Worm (Caenorhabditis elegans) whole organism, L1 larva: ENCODE results near the gene twk-45.

Experiments used
- C04F5.9 ChIP-seq: sonication (generic microtip); optimal IDR thresholded peaks from 2 replicates; lab custom pipeline; 2016; ENCODE audit warnings: missing genetic modification characterization, missing compliant biosample characterization
- C34B4.2 ChIP-seq: sonication (generic microtip); optimal IDR thresholded peaks from 2 replicates; lab custom pipeline; 2017; ENCODE audit warnings: mild to moderate bottlenecking, missing genetic modification characterization, missing compliant biosample characterization
- F16B12.6 ChIP-seq: fragments of 150-350 bp; optimal IDR thresholded peaks from 2 replicates; lab custom pipeline; 2014; ENCODE audit warnings: missing biosample characterization, missing genetic modification characterization
- ama-1 ChIP-seq: fragments of 150-350 bp; optimal IDR thresholded peaks from 2 replicates; lab custom pipeline; 2014
- ceh-8 ChIP-seq: fragments of 200-800 bp; sonication (Bioruptor generic); optimal IDR thresholded peaks from 2 replicates; lab custom pipeline; 2018; ENCODE audit warnings: mild to moderate bottlenecking, missing genetic modification characterization, moderate library complexity, missing compliant biosample characterization
- ceh-90 ChIP-seq: sonication (generic microtip); optimal IDR thresholded peaks from 2 replicates; lab custom pipeline; 2016; ENCODE audit warnings: missing genetic modification characterization, missing compliant biosample characterization
- dsc-1 ChIP-seq: sonication (generic microtip); optimal IDR thresholded peaks from 2 replicates; lab custom pipeline; 2016; ENCODE audit warnings: mild to moderate bottlenecking, missing genetic modification characterization, missing compliant biosample characterization
- egl-27 ChIP-seq, 2 experiments: fragments of 150-350 bp in 1 of 2; sonication (generic microtip); optimal IDR thresholded peaks; 3 replicates each; lab custom pipeline; 2017 to 2018; ENCODE audit warnings: missing biosample characterization in 2 of 2, missing genetic modification characterization in 2 of 2, missing genetic modification reagents in 2 of 2
- fkh-4 ChIP-seq: sonication (generic microtip); optimal IDR thresholded peaks from 2 replicates; lab custom pipeline; 2016; ENCODE audit warnings: missing compliant biosample characterization, missing genetic modification characterization, borderline replicate concordance
- grh-1 ChIP-seq: fragments of 200-800 bp; sonication (Bioruptor generic); IDR thresholded peaks from 2 replicates; pipeline ENCODE4 v1.3.6; 2022; ENCODE audit warnings: missing genetic modification reagents, missing genetic modification characterization, missing compliant biosample characterization
- hlh-4 ChIP-seq: sonication (generic microtip); optimal IDR thresholded peaks from 2 replicates; lab custom pipeline; 2016; ENCODE audit warnings: mild to moderate bottlenecking, missing genetic modification characterization, missing compliant biosample characterization
- hpl-2 ChIP-seq: fragments of 150-350 bp; optimal IDR thresholded peaks from 2 replicates; lab custom pipeline; 2014; ENCODE audit warnings: missing biosample characterization, missing genetic modification reagents, missing genetic modification characterization
- isw-1 ChIP-seq: fragments of 200-800 bp; sonication (Bioruptor generic); IDR thresholded peaks from 2 replicates; pipeline ENCODE4 v1.3.6; 2022; ENCODE audit warnings: missing genetic modification characterization, missing compliant biosample characterization
- lin-13 ChIP-seq: fragments of 150-350 bp; optimal IDR thresholded peaks from 2 replicates; lab custom pipeline; 2014; ENCODE audit warnings: missing biosample characterization, missing genetic modification reagents, missing genetic modification characterization
- lsy-2 ChIP-seq, 2 experiments: fragments of 150-350 bp; optimal IDR thresholded peaks; 2 replicates each; lab custom pipeline; 2014; ENCODE audit warnings: missing biosample characterization in 2 of 2, missing genetic modification characterization in 2 of 2
- mab-9 ChIP-seq: fragments of 200-800 bp; sonication (Bioruptor generic); IDR thresholded peaks from 2 replicates; pipeline ENCODE4 v1.3.6; 2022; ENCODE audit warnings: missing genetic modification reagents, missing genetic modification characterization, missing compliant biosample characterization
- mef-2 ChIP-seq: fragments of 150-350 bp; optimal IDR thresholded peaks from 2 replicates; lab custom pipeline; 2014; ENCODE audit warnings: missing biosample characterization, missing genetic modification characterization
- nhr-11 ChIP-seq: fragments of 150-350 bp; optimal IDR thresholded peaks from 2 replicates; lab custom pipeline; 2014; ENCODE audit warnings: missing biosample characterization, missing genetic modification characterization
- nhr-19 ChIP-seq: fragments of 200-800 bp; sonication (Bioruptor generic); conservative IDR thresholded peaks from 2 replicates; pipeline ENCODE4 v1.3.6; 2022; ENCODE audit warnings: missing genetic modification characterization, missing compliant biosample characterization
- nhr-20 ChIP-seq: sonication (generic microtip); optimal IDR thresholded peaks from 2 replicates; lab custom pipeline; 2016; ENCODE audit warnings: mild to moderate bottlenecking, missing genetic modification characterization, missing compliant biosample characterization
- nhr-237 ChIP-seq: fragments of 150-350 bp; optimal IDR thresholded peaks from 2 replicates; lab custom pipeline; 2014; ENCODE audit warnings: missing biosample characterization, missing genetic modification characterization
- nhr-47 ChIP-seq: sonication (generic microtip); optimal IDR thresholded peaks from 2 replicates; lab custom pipeline; 2016; ENCODE audit warnings: mild to moderate bottlenecking, missing genetic modification characterization, moderate library complexity, missing compliant biosample characterization
- nhr-71 ChIP-seq: sonication (generic microtip); optimal IDR thresholded peaks from 2 replicates; lab custom pipeline; 2016; ENCODE audit warnings: mild to moderate bottlenecking, missing genetic modification characterization, moderate library complexity, missing compliant biosample characterization
- nhr-90 ChIP-seq: sonication (generic microtip); optimal IDR thresholded peaks from 2 replicates; lab custom pipeline; 2016; ENCODE audit warnings: mild to moderate bottlenecking, missing genetic modification characterization, missing compliant biosample characterization; ENCODE audit not compliant: poor library complexity
- pag-3 ChIP-seq: sonication (generic microtip); optimal IDR thresholded peaks from 2 replicates; lab custom pipeline; 2017; ENCODE audit warnings: missing genetic modification characterization, mild to moderate bottlenecking, missing compliant biosample characterization, antibody characterized with exemption, borderline replicate concordance; ENCODE audit not compliant: insufficient read depth
- pax-3 ChIP-seq: fragments of 200-800 bp; sonication (Bioruptor generic); optimal IDR thresholded peaks from 2 replicates; lab custom pipeline; 2018; ENCODE audit warnings: mild to moderate bottlenecking, missing genetic modification characterization, moderate library complexity, missing compliant biosample characterization
- skn-1 ChIP-seq: fragments of 150-350 bp; optimal IDR thresholded peaks from 2 replicates; lab custom pipeline; 2014; ENCODE audit warnings: missing biosample characterization, missing genetic modification characterization
- snpc-4 ChIP-seq: fragments of 150-350 bp; optimal IDR thresholded peaks from 2 replicates; lab custom pipeline; 2014; ENCODE audit warnings: missing biosample characterization, missing genetic modification characterization
- snu-23 ChIP-seq: sonication (generic microtip); optimal IDR thresholded peaks from 2 replicates; lab custom pipeline; 2016; ENCODE audit warnings: missing genetic modification characterization, missing compliant biosample characterization
- sox-4 ChIP-seq: sonication (generic microtip); optimal IDR thresholded peaks from 2 replicates; lab custom pipeline; 2016; ENCODE audit warnings: missing genetic modification characterization, missing compliant biosample characterization
- sup-37 ChIP-seq: fragments of 200-800 bp; sonication (Bioruptor generic); optimal IDR thresholded peaks from 2 replicates; lab custom pipeline; 2018; ENCODE audit warnings: mild to moderate bottlenecking, missing genetic modification characterization, missing compliant biosample characterization
- swsn-7 ChIP-seq: sonication (generic microtip); optimal IDR thresholded peaks from 2 replicates; lab custom pipeline; 2016; ENCODE audit warnings: missing genetic modification characterization, missing compliant biosample characterization
- unc-130 ChIP-seq: fragments of 150-350 bp; optimal IDR thresholded peaks from 2 replicates; lab custom pipeline; 2017; ENCODE audit warnings: missing biosample characterization, missing genetic modification characterization, inconsistent platforms
- unc-30 ChIP-seq: sonication (generic microtip); optimal IDR thresholded peaks from 2 replicates; lab custom pipeline; 2017; ENCODE audit warnings: missing biosample characterization, missing genetic modification characterization
- unc-62 ChIP-seq: fragments of 150-350 bp; optimal IDR thresholded peaks from 2 replicates; lab custom pipeline; 2014; ENCODE audit warnings: missing biosample characterization, missing genetic modification reagents, missing genetic modification characterization
- unc-86 ChIP-seq: sonication (generic microtip); optimal IDR thresholded peaks from 2 replicates; lab custom pipeline; 2016; ENCODE audit warnings: missing genetic modification characterization, missing compliant biosample characterization
- unc-98 ChIP-seq: fragments of 200-800 bp; sonication (Bioruptor generic); IDR thresholded peaks from 2 replicates; pipeline ENCODE4 v1.3.6; 2022; ENCODE audit warnings: missing genetic modification characterization, missing compliant biosample characterization
- zag-1 ChIP-seq: fragments of 150-350 bp; optimal IDR thresholded peaks from 2 replicates; lab custom pipeline; 2014; ENCODE audit warnings: missing biosample characterization, missing genetic modification characterization

twk-45 gene

ce11 chrIII:2795442-2796023, 6.2 kb downstream of the twk-45 start:
- TF ChIP-seq nhr-19 (peak; percentile 20; the same call in 1 of the 2 replicates), zag-1 (no peak), unc-98 (no peak), snpc-4 (peak; percentile 6)
- TF ChIP-seq, all 84 proteins: peak for 2

DNA sequence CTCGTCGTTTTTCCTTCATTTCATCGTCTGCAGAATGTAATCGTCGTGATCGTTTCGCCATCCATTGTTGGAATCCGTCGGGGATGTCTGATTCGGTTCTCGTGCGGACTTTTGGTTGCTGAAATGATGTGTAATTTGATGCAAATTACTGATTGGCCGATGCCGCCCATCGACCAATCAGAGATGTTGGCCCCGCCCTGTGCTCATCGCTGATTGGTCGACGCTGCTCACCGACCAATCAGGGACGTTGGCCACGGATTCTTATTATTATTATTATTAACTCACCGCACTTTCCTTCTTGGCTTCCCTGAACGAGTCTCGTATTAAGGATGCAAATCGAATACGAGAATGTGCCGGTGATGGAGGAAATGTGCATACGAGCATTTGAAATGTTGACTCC, 7.6 kb downstream of the twk-45 start:
- TF ChIP-seq unc-62 (GFP tag; lab: Kevin White, UChicago) (no peak), unc-130 (tag; lab: Kevin White, UChicago) (no peak), ceh-90 (tag; lab: Kevin White, UChicago) (no peak), F16B12.6 (no peak), unc-98 (no peak), mab-9 (no peak), C04F5.9 (no peak), nhr-71 (tag; lab: Kevin White, UChicago) (no peak), dsc-1 (no peak), unc-86 (tag; lab: Kevin White, UChicago) (no peak), isw-1 (no peak), hlh-4 (tag; lab: Kevin White, UChicago) (no peak), ceh-8 (GFP tag; lab: Kevin White, UChicago) (no peak), swsn-7 (tag; lab: Kevin White, UChicago) (no peak), sup-37 (GFP tag; lab: Kevin White, UChicago) (no peak), nhr-19 (no peak), lin-13 (GFP tag; lab: Kevin White, UChicago) (no peak), pag-3 (no peak), nhr-11 (tag; lab: Kevin White, UChicago) (no peak), unc-30 (tag; lab: Kevin White, UChicago) (no peak)

- no peak for TF ChIP-seq swsn-7 (tag; lab: Kevin White, UChicago)
- no peak for TF ChIP-seq nhr-237 (tag; lab: Kevin White, UChicago)
- no peak for TF ChIP-seq dsc-1
- no peak for TF ChIP-seq nhr-20 (tag; lab: Kevin White, UChicago)
- TF ChIP-seq egl-27 (tag; optimal IDR thresholded peaks at IDR 0.05; lab: Kevin White, UChicago) = no peak
- TF ChIP-seq lsy-2 (tag; optimal IDR thresholded peaks at IDR 0.05; lab: Kevin White, UChicago) = no peak
- TF ChIP-seq sup-37 (GFP tag; lab: Kevin White, UChicago) = no peak
- TF ChIP-seq mab-9 = no peak
- TF ChIP-seq isw-1 = no peak
- TF ChIP-seq hlh-4 (tag; lab: Kevin White, UChicago) = no peak
- TF ChIP-seq snu-23 (GFP tag; lab: Kevin White, UChicago) = no peak
- no peak for TF ChIP-seq ama-1 (lab: Kevin White, UChicago)
- no peak for TF ChIP-seq skn-1 (tag; lab: Kevin White, UChicago)
- TF ChIP-seq C34B4.2 = no peak
- TF ChIP-seq snpc-4 = no peak
- TF ChIP-seq fkh-4 (tag; lab: Kevin White, UChicago) = no peak
- TF ChIP-seq pax-3 = no peak
These were observed 13.7 kb downstream of the twk-45 start, which contains the start of gene tbcc-1 for ce11 chrIII:2787979-2788491. TSS of gene tbcc-1 (plus strand) at chrIII:2788441.

- TF ChIP-seq skn-1 (tag; lab: Kevin White, UChicago) (no peak), mef-2 (no peak), sox-4 (tag; lab: Kevin White, UChicago) (no peak), grh-1 (GFP tag; lab: Robert Waterston, UW) (peak; percentile 21; the same call in 1 of the 2 replicates), ama-1 (lab: Kevin White, UChicago) (peak; percentile 11), C34B4.2 (no peak), isw-1 (no peak), hpl-2 (GFP tag; lab: Kevin White, UChicago) (no peak), nhr-90 (tag; lab: Kevin White, UChicago) (no peak), nhr-71 (tag; lab: Kevin White, UChicago) (peak; percentile 34), nhr-47 (tag; lab: Kevin White, UChicago) (no peak), pax-3 (peak; percentile 3)
These were observed 15.0 kb downstream of the twk-45 start, which contains the start of gene nduc-2 for ce11 chrIII:2786740-2787139. TSS of gene nduc-2 (plus strand) at chrIII:2786852.
